Fruit fly (Drosophila melanogaster) Kc167 (cell line): Measurements from ENCODE around the gene Wnt5.

Source experiments
- Myc ChIP-seq: fragments of >200 bp; optimal IDR thresholded peaks from 2 replicates; lab custom pipeline; 2017; ENCODE audit warnings: missing external identifiers
- Sin3A ChIP-seq: fragments of >200 bp; optimal IDR thresholded peaks from 2 replicates; lab custom pipeline; 2018; ENCODE audit warnings: missing external identifiers
- psq ChIP-seq: fragments of >200 bp; optimal IDR thresholded peaks from 2 replicates; lab custom pipeline; 2017; ENCODE audit warnings: missing external identifiers

DNA sequence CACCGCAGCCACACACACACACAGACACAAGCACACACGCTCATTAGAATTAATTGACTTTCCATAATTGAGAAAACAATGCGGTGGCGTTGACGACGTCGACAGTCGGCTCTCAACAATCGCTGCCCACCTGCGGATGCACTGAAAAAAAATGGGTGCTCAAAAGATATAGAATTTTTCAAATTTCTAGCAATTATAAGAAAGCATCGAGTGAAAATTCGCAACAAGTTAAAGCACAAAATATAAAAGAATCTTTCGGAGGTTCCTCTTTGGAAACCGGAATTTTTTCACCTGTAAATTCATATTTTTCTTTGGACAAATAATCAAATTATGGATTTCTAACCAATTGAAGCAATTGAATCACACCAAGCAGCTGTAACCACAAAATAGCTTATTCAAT is 36.7 kb upstream of the Wnt5 start:
- TF ChIP-seq Myc (lab: Kevin White, UChicago) (no peak), Sin3A (lab: Kevin White, UChicago) (no peak), psq (lab: Kevin White, UChicago) (no peak)
